Fruit fly (Drosophila melanogaster) whole organism, embryonic: ENCODE data around the gene Cyp12a5.
A peak's percentile ranks its signal among the peaks of the same experiment; 100 is the strongest.

Experiments
- B-H1 ChIP-seq: fragments of 200-800 bp; sonication (Bioruptor generic); IDR thresholded peaks from 3 replicates; pipeline ENCODE4 v1.3.6; 2022; ENCODE audit warnings: missing biosample characterization, missing genetic modification characterization
- CG10431 ChIP-seq: fragments of 200-800 bp; sonication (Bioruptor generic); optimal IDR thresholded peaks from 3 replicates; lab custom pipeline; 2018; ENCODE audit warnings: missing biosample characterization, mild to moderate bottlenecking, missing genetic modification characterization
- CG10979 ChIP-seq: fragments of 200-800 bp; sonication (Bioruptor generic); optimal IDR thresholded peaks from 2 replicates; lab custom pipeline; 2018; ENCODE audit warnings: missing biosample characterization, mild to moderate bottlenecking, missing genetic modification characterization, moderate library complexity
- CG11085 ChIP-seq: fragments of 200-800 bp; sonication (Bioruptor generic); IDR thresholded peaks from 2 replicates; pipeline ENCODE4 v1.3.6; 2022; ENCODE audit warnings: missing biosample characterization, missing genetic modification characterization
- CG11560 ChIP-seq: fragments of 200-800 bp; sonication (Bioruptor generic); IDR thresholded peaks from 3 replicates; pipeline ENCODE4 v1.3.6; 2022; ENCODE audit warnings: missing biosample characterization, missing genetic modification characterization
- CG12299 ChIP-seq: fragments of 200-800 bp; sonication (Bioruptor generic); optimal IDR thresholded peaks from 2 replicates; lab custom pipeline; 2018; ENCODE audit warnings: missing biosample characterization, mild to moderate bottlenecking, missing genetic modification characterization
- CG15073 ChIP-seq: fragments of 200-800 bp; sonication (Bioruptor generic); optimal IDR thresholded peaks from 2 replicates; lab custom pipeline; 2016; ENCODE audit warnings: missing biosample characterization, missing genetic modification characterization
- CG15479 ChIP-seq: fragments of 200-800 bp; sonication (Bioruptor generic); optimal IDR thresholded peaks from 3 replicates; lab custom pipeline; 2019; ENCODE audit warnings: missing biosample characterization, mild to moderate bottlenecking, missing genetic modification characterization, moderate library complexity
- CG31224 ChIP-seq: fragments of 200-800 bp; sonication (Bioruptor generic); IDR thresholded peaks from 2 replicates; pipeline ENCODE4 v1.3.6; 2022; ENCODE audit warnings: missing biosample characterization, missing genetic modification characterization
- CG3163 ChIP-seq: fragments of 200-800 bp; sonication (Bioruptor generic); optimal IDR thresholded peaks from 3 replicates; lab custom pipeline; 2016; ENCODE audit warnings: missing biosample characterization, missing genetic modification characterization
- CG3726 ChIP-seq: fragments of 200-800 bp; sonication (Bioruptor generic); IDR thresholded peaks from 3 replicates; pipeline ENCODE4, ENCODE4 v1.3.6; 2022; ENCODE audit warnings: missing biosample characterization, missing genetic modification characterization
- CG43689 ChIP-seq: fragments of 200-800 bp; sonication (Bioruptor generic); IDR thresholded peaks from 2 replicates; pipeline ENCODE4 v1.3.6; 2022; ENCODE audit warnings: missing biosample characterization, missing genetic modification characterization
- CG4404 ChIP-seq: fragments of 200-800 bp; sonication (Bioruptor generic); IDR thresholded peaks from 2 replicates; pipeline ENCODE4 v1.3.6; 2022; ENCODE audit warnings: missing biosample characterization, missing genetic modification characterization
- CG4424 ChIP-seq: fragments of 200-800 bp; sonication (Bioruptor generic); optimal IDR thresholded peaks from 3 replicates; lab custom pipeline; 2016; ENCODE audit warnings: missing biosample characterization, missing genetic modification characterization
- CG5245 ChIP-seq: fragments of 200-800 bp; sonication (Bioruptor generic); optimal IDR thresholded peaks from 3 replicates; lab custom pipeline; 2016; ENCODE audit warnings: missing biosample characterization, missing genetic modification characterization
- CG6654 ChIP-seq: fragments of 200-800 bp; sonication (Bioruptor generic); optimal IDR thresholded peaks from 2 replicates; lab custom pipeline; 2017; ENCODE audit warnings: missing biosample characterization, mild to moderate bottlenecking, missing genetic modification characterization
- CG6683 ChIP-seq: fragments of 200-800 bp; sonication (Bioruptor generic); optimal IDR thresholded peaks from 2 replicates; lab custom pipeline; 2017; ENCODE audit warnings: missing biosample characterization, mild to moderate bottlenecking, missing genetic modification characterization, missing genetic modification reagents
- CG7357 ChIP-seq: fragments of 200-800 bp; sonication (Bioruptor generic); IDR thresholded peaks from 3 replicates; pipeline ENCODE4 v1.3.6; 2022; ENCODE audit warnings: missing biosample characterization, missing genetic modification characterization
- CG7839 ChIP-seq: fragments of 200-800 bp; sonication (Bioruptor generic); optimal IDR thresholded peaks from 3 replicates; lab custom pipeline; 2018; ENCODE audit warnings: missing biosample characterization, mild to moderate bottlenecking, missing genetic modification characterization, moderate library complexity
- CG8281 ChIP-seq: fragments of 200-800 bp; sonication (Bioruptor generic); optimal IDR thresholded peaks from 2 replicates; lab custom pipeline; 2018; ENCODE audit warnings: missing biosample characterization, mild to moderate bottlenecking, missing genetic modification characterization, moderate library complexity
- CG8944 ChIP-seq: fragments of 200-800 bp; sonication (Bioruptor generic); optimal IDR thresholded peaks from 3 replicates; lab custom pipeline; 2016; ENCODE audit warnings: missing biosample characterization, missing genetic modification characterization
- Deaf1 ChIP-seq: fragments of 200-800 bp; optimal IDR thresholded peaks from 3 replicates; lab custom pipeline; 2019; ENCODE audit warnings: missing biosample characterization, mild to moderate bottlenecking, missing genetic modification characterization, moderate library complexity
- Doc3 ChIP-seq: fragments of 200-800 bp; sonication (Bioruptor generic); IDR thresholded peaks from 3 replicates; pipeline ENCODE4 v1.3.6; 2022; ENCODE audit warnings: missing biosample characterization, missing genetic modification characterization; ENCODE audit not compliant: partially characterized antibody
- Ets65A ChIP-seq: fragments of 200-800 bp; sonication (Bioruptor generic); peaks from one replicate; lab custom pipeline; 2016; ENCODE audit warnings: missing biosample characterization, missing genetic modification characterization
- Fer2 ChIP-seq: fragments of 200-800 bp; sonication (Bioruptor generic); optimal IDR thresholded peaks from 2 replicates; lab custom pipeline; 2018; ENCODE audit warnings: missing biosample characterization, mild to moderate bottlenecking, missing genetic modification characterization, moderate library complexity
- H15 ChIP-seq: fragments of 200-800 bp; sonication (Bioruptor generic); IDR thresholded peaks from 3 replicates; pipeline ENCODE4 v1.3.6; 2022; ENCODE audit warnings: missing biosample characterization, missing genetic modification characterization
- Lim3 ChIP-seq: fragments of 200-800 bp; sonication (Bioruptor generic); IDR thresholded peaks from 2 replicates; pipeline ENCODE4 v1.3.6; 2022; ENCODE audit warnings: missing biosample characterization, missing genetic modification characterization
- NC2α ChIP-seq: fragments of 200-800 bp; sonication (Bioruptor generic); optimal IDR thresholded peaks from 2 replicates; lab custom pipeline; 2016; ENCODE audit warnings: missing biosample characterization, missing genetic modification characterization
- Rfx ChIP-seq: fragments of 200-800 bp; sonication (Bioruptor generic); IDR thresholded peaks from 2 replicates; pipeline ENCODE4 v1.3.6; 2022; ENCODE audit warnings: missing biosample characterization, missing genetic modification characterization
- Side ChIP-seq: fragments of 200-800 bp; sonication (Bioruptor generic); optimal IDR thresholded peaks from 2 replicates; lab custom pipeline; 2016; ENCODE audit warnings: missing biosample characterization, missing genetic modification characterization
- Sry-δ ChIP-seq: fragments of 200-800 bp; sonication (Bioruptor generic); optimal IDR thresholded peaks from 2 replicates; lab custom pipeline; 2016; ENCODE audit warnings: missing biosample characterization, missing genetic modification characterization
- ab ChIP-seq: fragments of 200-800 bp; sonication (Bioruptor generic); optimal IDR thresholded peaks from 2 replicates; lab custom pipeline; 2016; ENCODE audit warnings: missing biosample characterization, missing genetic modification characterization
- ac ChIP-seq: fragments of 200-800 bp; sonication (Bioruptor generic); optimal IDR thresholded peaks from 3 replicates; lab custom pipeline; 2017; ENCODE audit warnings: missing biosample characterization, mild to moderate bottlenecking, missing genetic modification characterization
- bbx ChIP-seq: fragments of 200-800 bp; sonication (Bioruptor generic); IDR thresholded peaks from 2 replicates; pipeline ENCODE4 v1.3.6; 2022; ENCODE audit warnings: missing biosample characterization, missing genetic modification characterization; ENCODE audit not compliant: partially characterized antibody
- bowl ChIP-seq: fragments of 200-800 bp; sonication (Bioruptor generic); IDR thresholded peaks from 2 replicates; pipeline ENCODE4 v1.3.6; 2022; ENCODE audit warnings: missing biosample characterization, missing genetic modification characterization
- cad ChIP-seq: fragments of >200 bp; optimal IDR thresholded peaks from 2 replicates; lab custom pipeline; 2017; ENCODE audit warnings: missing biosample characterization, missing genetic modification characterization
- da ChIP-seq: fragments of 200-800 bp; sonication (Bioruptor generic); optimal IDR thresholded peaks from 2 replicates; lab custom pipeline; 2016; ENCODE audit warnings: missing biosample characterization, missing genetic modification characterization
- ewg ChIP-seq: fragments of 200-800 bp; sonication (Bioruptor generic); optimal IDR thresholded peaks from 3 replicates; lab custom pipeline; 2017; ENCODE audit warnings: mild to moderate bottlenecking, missing biosample characterization, missing genetic modification reagents, missing genetic modification characterization
- eyg ChIP-seq: fragments of 200-800 bp; sonication (Bioruptor generic); optimal IDR thresholded peaks from 3 replicates; lab custom pipeline; 2016; ENCODE audit warnings: missing biosample characterization, missing genetic modification characterization
- fd3F ChIP-seq: fragments of 200-800 bp; sonication (Bioruptor generic); optimal IDR thresholded peaks from 2 replicates; lab custom pipeline; 2018; ENCODE audit warnings: missing biosample characterization, mild to moderate bottlenecking, missing genetic modification characterization, moderate library complexity
- gcm ChIP-seq: fragments of 200-800 bp; sonication (Bioruptor generic); optimal IDR thresholded peaks from 2 replicates; lab custom pipeline; 2019; ENCODE audit warnings: missing biosample characterization, mild to moderate bottlenecking, missing genetic modification characterization, moderate library complexity
- hkb ChIP-seq, 2 experiments: fragments of 200-800 bp in 1 of 2; fragments of >200 bp in 1 of 2; sonication (Bioruptor generic) in 1 of 2; IDR thresholded peaks in 1 of 2; optimal IDR thresholded peaks in 1 of 2; 2 replicates each; pipeline versions ENCODE4 v1.3.6 to Lab custom; 2017 to 2022; ENCODE audit warnings: missing biosample characterization in 1 of 2, missing genetic modification characterization in 1 of 2
- jing ChIP-seq: fragments of 200-800 bp; sonication (Bioruptor generic); optimal IDR thresholded peaks from 2 replicates; lab custom pipeline; 2018; ENCODE audit warnings: missing biosample characterization, mild to moderate bottlenecking, missing genetic modification characterization
- knrl ChIP-seq: fragments of 200-800 bp; sonication (Bioruptor generic); IDR thresholded peaks from 3 replicates; pipeline ENCODE4 v1.3.6; 2022; ENCODE audit warnings: missing biosample characterization, missing genetic modification characterization; ENCODE audit not compliant: partially characterized antibody
- luna ChIP-seq: fragments of 200-800 bp; sonication (Bioruptor generic); optimal IDR thresholded peaks from 2 replicates; lab custom pipeline; 2016; ENCODE audit warnings: missing biosample characterization, missing genetic modification characterization
- nerfin-2 ChIP-seq: fragments of 200-800 bp; sonication (Bioruptor generic); IDR thresholded peaks from 2 replicates; pipeline ENCODE4 v1.3.6; 2022; ENCODE audit warnings: missing biosample characterization, missing genetic modification characterization; ENCODE audit not compliant: partially characterized antibody
- ranshi ChIP-seq: fragments of 200-800 bp; sonication (Bioruptor generic); IDR thresholded peaks from 2 replicates; pipeline ENCODE4 v1.3.6; 2022; ENCODE audit warnings: missing biosample characterization, missing genetic modification characterization
- slp2 ChIP-seq: fragments of 200-800 bp; sonication (Bioruptor generic); optimal IDR thresholded peaks from 2 replicates; lab custom pipeline; 2016; ENCODE audit warnings: missing biosample characterization, missing genetic modification characterization
- tio ChIP-seq: fragments of 200-800 bp; sonication (Bioruptor generic); optimal IDR thresholded peaks from 2 replicates; lab custom pipeline; 2017; ENCODE audit warnings: missing biosample characterization, missing genetic modification characterization, inconsistent platforms
- zen ChIP-seq: fragments of 200-800 bp; sonication (Bioruptor generic); optimal IDR thresholded peaks from 3 replicates; lab custom pipeline; 2018; ENCODE audit warnings: missing biosample characterization, mild to moderate bottlenecking, missing genetic modification characterization, moderate library complexity

Cyp12a5 gene

DNA sequence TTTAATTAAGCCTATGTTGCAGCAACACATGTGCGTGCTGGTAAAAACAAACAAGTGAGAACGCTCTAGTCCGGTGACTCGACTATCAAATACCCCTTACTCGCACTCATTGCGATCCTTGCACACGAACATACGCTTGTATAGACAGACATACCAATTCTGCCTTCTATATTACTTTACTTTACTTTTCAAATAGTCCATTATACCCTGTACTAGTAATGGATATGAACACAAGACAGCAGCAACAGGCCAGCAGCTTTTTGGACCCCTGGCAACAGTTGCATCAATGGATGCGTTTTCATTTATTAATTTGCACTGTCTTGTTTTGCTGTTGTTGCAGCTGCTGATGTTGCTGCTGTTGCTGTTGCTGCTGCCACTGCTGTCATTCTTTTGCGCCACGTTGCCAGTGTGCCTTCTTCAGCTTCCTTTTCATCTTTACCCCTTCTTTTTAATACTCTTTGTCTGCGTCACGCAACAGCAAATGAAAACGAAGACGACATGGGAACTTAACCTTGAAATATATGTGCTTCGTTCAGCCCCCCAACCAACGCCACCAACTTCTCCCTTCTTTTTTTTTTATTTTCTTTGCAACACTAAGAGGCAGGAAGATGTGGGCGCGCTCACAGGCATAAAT, 13.8 kb upstream of the Cyp12a5 start (continued):
- TF ChIP-seq bowl (GFP tag; lab: Robert Waterston, UW): no peak
- 0 out of 2 replicates have a peak, but pooled peaks have one; percentile 22 for TF ChIP-seq Rfx (GFP tag; lab: Robert Waterston, UW)
- no peak for TF ChIP-seq zen (tag; lab: Kevin White, UChicago)
- peak; percentile 39; the same call in 1 of the 2 replicates for TF ChIP-seq ranshi (GFP tag; lab: Robert Waterston, UW)
- TF ChIP-seq Lim3: no peak
- TF ChIP-seq CG12299 (tag; lab: Kevin White, UChicago): no peak
- no peak for TF ChIP-seq CG15479 (GFP tag; lab: Kevin White, UChicago)
- TF ChIP-seq CG15073 (GFP tag; lab: Kevin White, UChicago): no peak
- no peak for TF ChIP-seq CG8281 (tag; lab: Kevin White, UChicago)
- TF ChIP-seq jing (GFP tag; lab: Kevin White, UChicago): peak; percentile 12
- no peak for TF ChIP-seq nerfin-2 (GFP tag; lab: Robert Waterston, UW)
- TF ChIP-seq eyg: no peak
- no peak for TF ChIP-seq Doc3 (GFP tag; lab: Robert Waterston, UW)
- no peak for TF ChIP-seq CG10431 (GFP tag; lab: Kevin White, UChicago)
- TF ChIP-seq Fer2 (tag; lab: Kevin White, UChicago): no peak
- TF ChIP-seq CG4404 (GFP tag; lab: Robert Waterston, UW): 0 out of 2 replicates have a peak, but pooled peaks have one; percentile 30
- no peak for TF ChIP-seq fd3F (GFP tag; lab: Kevin White, UChicago)
- no peak for TF ChIP-seq CG6654 (GFP tag; lab: Kevin White, UChicago)
- no peak for TF ChIP-seq CG11085 (GFP tag; lab: Robert Waterston, UW)
- TF ChIP-seq B-H1: 0 out of 3 replicates have a peak, but pooled peaks have one; percentile 18
- TF ChIP-seq ac (GFP tag; lab: Kevin White, UChicago): no peak
- no peak for TF ChIP-seq CG31224 (GFP tag; lab: Robert Waterston, UW)
- peak; percentile 10 for TF ChIP-seq ewg (GFP tag; lab: Kevin White, UChicago)
- no peak for TF ChIP-seq Side (GFP tag; lab: Kevin White, UChicago)
- peak; percentile 58; the same call in 2 of the 3 replicates for TF ChIP-seq CG7357 (GFP tag; lab: Robert Waterston, UW)
- TF ChIP-seq CG7839 (tag; lab: Kevin White, UChicago): peak; percentile 39
- no peak for TF ChIP-seq CG43689 (GFP tag; lab: Robert Waterston, UW)
- no peak for TF ChIP-seq hkb (optimal IDR thresholded peaks at IDR 0.05; lab: Kevin White, UChicago)
- TF ChIP-seq hkb (GFP tag; IDR thresholded peaks at IDR 0.05; lab: Robert Waterston, UW): peak; percentile 42; the same call in 1 of the 2 replicates
- no peak for TF ChIP-seq CG4424 (GFP tag; lab: Kevin White, UChicago)
- no peak for TF ChIP-seq luna (GFP tag; lab: Kevin White, UChicago)
- no peak for TF ChIP-seq Deaf1 (tag; lab: Kevin White, UChicago)
- TF ChIP-seq cad (GFP tag; lab: Kevin White, UChicago): no peak
- no peak for TF ChIP-seq CG3163 (GFP tag; lab: Kevin White, UChicago)
- no peak for TF ChIP-seq da
- no peak for TF ChIP-seq bbx
- TF ChIP-seq tio: peak; percentile 10
- no peak for TF ChIP-seq CG6683 (GFP tag; lab: Kevin White, UChicago)
- TF ChIP-seq slp2 (GFP tag; lab: Kevin White, UChicago): peak; percentile 9
- TF ChIP-seq NC2α (GFP tag; lab: Kevin White, UChicago): no peak
- no peak for TF ChIP-seq CG3726 (GFP tag; lab: Robert Waterston, UW)
- TF ChIP-seq ab (GFP tag; lab: Kevin White, UChicago): peak; percentile 27
- TF ChIP-seq Sry-δ (GFP tag; lab: Kevin White, UChicago): no peak
- TF ChIP-seq CG11560: no peak
- no peak for TF ChIP-seq gcm (GFP tag; lab: Kevin White, UChicago)
- TF ChIP-seq H15 (GFP tag; lab: Robert Waterston, UW): peak; percentile 53; the same call in 1 of the 3 replicates
- TF ChIP-seq CG5245: peak; percentile 6
- TF ChIP-seq CG10979 (tag; lab: Kevin White, UChicago): peak; percentile 40
- peak; percentile 28 for TF ChIP-seq Ets65A (GFP tag; lab: Kevin White, UChicago)
- TF ChIP-seq knrl (GFP tag; lab: Robert Waterston, UW): no peak
- no peak for TF ChIP-seq CG8944 (GFP tag; lab: Kevin White, UChicago)
